Fruit fly (Drosophila melanogaster): ENCODE results near the gene deltaCOP.
A peak's percentile ranks its signal among the peaks of the same experiment; 100 is the strongest.

deltaCOP gene

dm6 chrX:1893532-1893931, 31.9 kb upstream of the deltaCOP start:
- TF ChIP-seq dmrt93B (GFP tag; optimal IDR thresholded peaks at IDR 0.05) (no peak), GATAd (GFP tag; optimal IDR thresholded peaks at IDR 0.05) (no peak), jim (GFP tag; optimal IDR thresholded peaks at IDR 0.05) (no peak), HLH106 (tag; optimal IDR thresholded peaks at IDR 0.05) (no peak), Hr83 (GFP tag; optimal IDR thresholded peaks at IDR 0.05; ENCODE audit: poor library complexity, severe bottlenecking) (no peak), foxo (GFP tag; optimal IDR thresholded peaks at IDR 0.05) (no peak), N (GFP tag; optimal IDR thresholded peaks at IDR 0.05) (no peak), Vsx2 (GFP tag; optimal IDR thresholded peaks at IDR 0.05; ENCODE audit: partially characterized antibody) (no peak)

dm6 chrX:1889926-1890325, 28.3 kb upstream of the deltaCOP start, which contains the start of the genes trr and mRpL16:
trr (minus strand) TSS chrX:1889950.
mRpL16 (plus strand) TSS chrX:1890256.
- no peak for TF ChIP-seq N (GFP tag; optimal IDR thresholded peaks at IDR 0.05)
- no peak for TF ChIP-seq dsf (GFP tag; optimal IDR thresholded peaks at IDR 0.05; ENCODE audit: borderline replicate concordance)
- no peak for TF ChIP-seq CG32264 (GFP tag; optimal IDR thresholded peaks at IDR 0.05)
- TF ChIP-seq Hr83 (GFP tag; optimal IDR thresholded peaks at IDR 0.05; ENCODE audit: poor library complexity, severe bottlenecking), result no peak
- TF ChIP-seq foxo (GFP tag; optimal IDR thresholded peaks at IDR 0.05), result no peak
- peak; percentile 58 for TF ChIP-seq HLH106 (tag; optimal IDR thresholded peaks at IDR 0.05)
- no peak for TF ChIP-seq Jra (GFP tag; optimal IDR thresholded peaks at IDR 0.05)
- no peak for TF ChIP-seq pan (optimal IDR thresholded peaks at IDR 0.05)
- TF ChIP-seq Dfd (GFP tag; optimal IDR thresholded peaks at IDR 0.05), result no peak
- TF ChIP-seq br (GFP tag; optimal IDR thresholded peaks at IDR 0.05), result no peak
- no peak for TF ChIP-seq Rel (GFP tag; optimal IDR thresholded peaks at IDR 0.05)
- peak; percentile 52 for TF ChIP-seq Rel (tag; optimal IDR thresholded peaks at IDR 0.05)
- no peak for TF ChIP-seq GATAd (GFP tag; optimal IDR thresholded peaks at IDR 0.05)
- no peak for TF ChIP-seq Vsx2 (GFP tag; optimal IDR thresholded peaks at IDR 0.05; ENCODE audit: partially characterized antibody)
- TF ChIP-seq jim (GFP tag; optimal IDR thresholded peaks at IDR 0.05), result no peak
- TF ChIP-seq sage (GFP tag; optimal IDR thresholded peaks at IDR 0.05), result no peak
- TF ChIP-seq brk (GFP tag; optimal IDR thresholded peaks at IDR 0.05), result no peak
- TF ChIP-seq Hr78 (GFP tag; optimal IDR thresholded peaks at IDR 0.05), result no peak
- peak; percentile 43 for TF ChIP-seq Sp1 (GFP tag; optimal IDR thresholded peaks at IDR 0.05)
- TF ChIP-seq Abd-B (GFP tag; optimal IDR thresholded peaks at IDR 0.05), result no peak
- TF ChIP-seq h (GFP tag; optimal IDR thresholded peaks at IDR 0.05), result no peak
- TF ChIP-seq Hnf4 (GFP tag; optimal IDR thresholded peaks at IDR 0.05), result no peak
- no peak for TF ChIP-seq dmrt93B (GFP tag; optimal IDR thresholded peaks at IDR 0.05)
- no peak for TF ChIP-seq Dif (GFP tag; optimal IDR thresholded peaks at IDR 0.05; ENCODE audit: partially characterized antibody)
- no peak for TF ChIP-seq fru (GFP tag; optimal IDR thresholded peaks at IDR 0.05)
- no peak for TF ChIP-seq OdsH (GFP tag; optimal IDR thresholded peaks at IDR 0.05)
- peak; percentile 33 for TF ChIP-seq CG9705 (GFP tag; optimal IDR thresholded peaks at IDR 0.05)
- no peak for TF ChIP-seq psq (GFP tag; optimal IDR thresholded peaks at IDR 0.05)
- TF ChIP-seq Myc (optimal IDR thresholded peaks at IDR 0.05), result peak; percentile 63
- TF ChIP-seq dl (GFP tag; optimal IDR thresholded peaks at IDR 0.05; ENCODE audit: insufficient read depth in 1 of 2, partially characterized antibody in 2 of 2), result no peak
- TF ChIP-seq usp (GFP tag; optimal IDR thresholded peaks at IDR 0.05), result no peak

dm6 chrX:1880779-1881178, 19.2 kb upstream of the deltaCOP start:
- TF ChIP-seq brk (GFP tag; optimal IDR thresholded peaks at IDR 0.05) (no peak), dmrt93B (GFP tag; optimal IDR thresholded peaks at IDR 0.05) (no peak)

dm6 chrX:1880139-1880556, 18.6 kb upstream of the deltaCOP start, which contains the start of gene Coa8:
Coa8 (plus strand) TSS chrX:1880282.
- TF ChIP-seq foxo (GFP tag; optimal IDR thresholded peaks at IDR 0.05) (peak in 1 of 2 experiments; percentile 50), psq (GFP tag; optimal IDR thresholded peaks at IDR 0.05) (no peak), fru (GFP tag; optimal IDR thresholded peaks at IDR 0.05) (peak; percentile 51), br (GFP tag; optimal IDR thresholded peaks at IDR 0.05) (peak; percentile 34), rgr (GFP tag; optimal IDR thresholded peaks at IDR 0.05) (peak; percentile 41), CG9705 (GFP tag; optimal IDR thresholded peaks at IDR 0.05) (peak; percentile 7), GATAd (GFP tag; optimal IDR thresholded peaks at IDR 0.05) (no peak), ey (GFP tag; optimal IDR thresholded peaks at IDR 0.05) (peak; percentile 18), Mio (GFP tag; optimal IDR thresholded peaks at IDR 0.05) (no peak), Sp1 (GFP tag; optimal IDR thresholded peaks at IDR 0.05) (peak; percentile 34), HLH106 (tag; optimal IDR thresholded peaks at IDR 0.05) (peak; percentile 53), woc (GFP tag; optimal IDR thresholded peaks at IDR 0.05) (peak; percentile 17), Hr83 (GFP tag; optimal IDR thresholded peaks at IDR 0.05; ENCODE audit: poor library complexity, severe bottlenecking) (no peak), h (GFP tag; optimal IDR thresholded peaks at IDR 0.05) (peak; percentile 32)

Measured in whole organism, wandering third instar larva.